Worm (Caenorhabditis elegans): ENCODE measurements around the gene F21C10.9.

- TF ChIP-seq nfya-1 (tag; optimal IDR thresholded peaks at IDR 0.05) (no peak), tbx-2 (tag; optimal IDR thresholded peaks at IDR 0.05) (no peak), eyg-1 (tag; optimal IDR thresholded peaks at IDR 0.05) (no peak), pag-3 (tag; optimal IDR thresholded peaks at IDR 0.05; ENCODE audit: borderline replicate concordance) (no peak)
Measured at ce11 chrV:9078067-9078581, 20.4 kb downstream of the F21C10.9 start.

All from whole organism, late embryonic.